Fruit fly (Drosophila melanogaster) whole organism, embryonic: ENCODE data around the gene Spn27A.
A peak's percentile ranks its signal among the peaks of the same experiment; 100 is the strongest.

Experiments
- Atf3 ChIP-seq: fragments of 200-800 bp; sonication (Bioruptor generic); optimal IDR thresholded peaks from 3 replicates; lab custom pipeline; 2016; ENCODE audit warnings: missing biosample characterization, missing genetic modification characterization
- Blimp-1 ChIP-seq: fragments of 200-800 bp; sonication (Bioruptor generic); optimal IDR thresholded peaks from 3 replicates; lab custom pipeline; 2018; ENCODE audit warnings: missing biosample characterization, missing genetic modification characterization, mild to moderate bottlenecking, moderate library complexity, missing genetic modification reagents
- CG10543 ChIP-seq: fragments of 200-800 bp; sonication (Bioruptor generic); optimal IDR thresholded peaks from 3 replicates; lab custom pipeline; 2017; ENCODE audit warnings: missing biosample characterization, mild to moderate bottlenecking, missing genetic modification characterization, moderate library complexity
- CG11093 ChIP-seq: fragments of 200-800 bp; sonication (Bioruptor generic); IDR thresholded peaks from 3 replicates; pipeline ENCODE4 v1.3.6; 2022; ENCODE audit warnings: missing biosample characterization, missing genetic modification characterization
- CG12155 ChIP-seq: fragments of 200-800 bp; sonication (Bioruptor generic); optimal IDR thresholded peaks from 3 replicates; lab custom pipeline; 2016; ENCODE audit warnings: missing biosample characterization, missing genetic modification characterization
- CG12391 ChIP-seq: fragments of 200-800 bp; sonication (Bioruptor generic); optimal IDR thresholded peaks from 3 replicates; lab custom pipeline; 2018; ENCODE audit warnings: missing biosample characterization, mild to moderate bottlenecking, missing genetic modification characterization, moderate library complexity
- CG17385 ChIP-seq: fragments of 200-800 bp; sonication (Bioruptor generic); optimal IDR thresholded peaks from 3 replicates; lab custom pipeline; 2018; ENCODE audit warnings: missing biosample characterization, mild to moderate bottlenecking, missing genetic modification characterization
- CG2129 ChIP-seq: fragments of 200-800 bp; sonication (Bioruptor generic); IDR thresholded peaks from 2 replicates; pipeline ENCODE4 v1.3.6; 2022; ENCODE audit warnings: missing biosample characterization, missing genetic modification characterization; ENCODE audit not compliant: partially characterized antibody
- CG2199 ChIP-seq: fragments of 200-800 bp; sonication (Bioruptor generic); IDR thresholded peaks from 3 replicates; pipeline ENCODE4 v1.3.6; 2022; ENCODE audit warnings: missing biosample characterization, missing genetic modification characterization
- CG30431 ChIP-seq: fragments of 200-800 bp; sonication (Bioruptor generic); optimal IDR thresholded peaks from 2 replicates; lab custom pipeline; 2017; ENCODE audit warnings: missing biosample characterization, missing genetic modification characterization
- CG3163 ChIP-seq: fragments of 200-800 bp; sonication (Bioruptor generic); optimal IDR thresholded peaks from 3 replicates; lab custom pipeline; 2016; ENCODE audit warnings: missing biosample characterization, missing genetic modification characterization
- CG32532 ChIP-seq: fragments of 200-800 bp; sonication (Bioruptor generic); IDR thresholded peaks from 2 replicates; pipeline ENCODE4 v1.3.6; 2022; ENCODE audit warnings: missing biosample characterization, missing genetic modification characterization
- CG34422 ChIP-seq: fragments of 200-800 bp; sonication (Bioruptor generic); IDR thresholded peaks from 3 replicates; pipeline ENCODE4 v1.3.6; 2022; ENCODE audit warnings: missing biosample characterization, missing genetic modification characterization
- CG43689 ChIP-seq: fragments of 200-800 bp; sonication (Bioruptor generic); IDR thresholded peaks from 2 replicates; pipeline ENCODE4 v1.3.6; 2022; ENCODE audit warnings: missing biosample characterization, missing genetic modification characterization
- CG4424 ChIP-seq: fragments of 200-800 bp; sonication (Bioruptor generic); optimal IDR thresholded peaks from 3 replicates; lab custom pipeline; 2016; ENCODE audit warnings: missing biosample characterization, missing genetic modification characterization
- CG4854 ChIP-seq: fragments of 200-800 bp; sonication (Bioruptor generic); optimal IDR thresholded peaks from 2 replicates; lab custom pipeline; 2016; ENCODE audit warnings: missing biosample characterization, missing genetic modification characterization, inconsistent platforms
- CG6813 ChIP-seq: fragments of 200-800 bp; sonication (Bioruptor generic); optimal IDR thresholded peaks from 2 replicates; lab custom pipeline; 2017; ENCODE audit warnings: missing biosample characterization, missing genetic modification characterization, mild to moderate bottlenecking, moderate library complexity, missing genetic modification reagents
- CG7987 ChIP-seq: fragments of 200-800 bp; sonication (Bioruptor generic); optimal IDR thresholded peaks from 2 replicates; lab custom pipeline; 2018; ENCODE audit warnings: missing biosample characterization, mild to moderate bottlenecking, missing genetic modification characterization, moderate library complexity
- Chrac-16 ChIP-seq: fragments of 200-800 bp; sonication (Bioruptor generic); optimal IDR thresholded peaks from 3 replicates; lab custom pipeline; 2016; ENCODE audit warnings: missing biosample characterization, missing genetic modification characterization
- Lim3 ChIP-seq: fragments of 200-800 bp; sonication (Bioruptor generic); IDR thresholded peaks from 2 replicates; pipeline ENCODE4 v1.3.6; 2022; ENCODE audit warnings: missing biosample characterization, missing genetic modification characterization
- MTF-1 ChIP-seq: fragments of 200-800 bp; sonication (Bioruptor generic); optimal IDR thresholded peaks from 2 replicates; lab custom pipeline; 2018; ENCODE audit warnings: missing biosample characterization, mild to moderate bottlenecking, missing genetic modification characterization, borderline replicate concordance
- Pdp1 ChIP-seq, 2 experiments: fragments of 200-800 bp; sonication (Bioruptor generic); optimal IDR thresholded peaks; 3 replicates each; lab custom pipeline; 2016; ENCODE audit warnings: missing biosample characterization in 2 of 2, missing genetic modification characterization in 2 of 2, mild to moderate bottlenecking in 1 of 2, moderate library complexity in 1 of 2
- Rfx ChIP-seq: fragments of 200-800 bp; sonication (Bioruptor generic); IDR thresholded peaks from 2 replicates; pipeline ENCODE4 v1.3.6; 2022; ENCODE audit warnings: missing biosample characterization, missing genetic modification characterization
- Sry-β ChIP-seq: fragments of 200-800 bp; sonication (Bioruptor generic); optimal IDR thresholded peaks from 2 replicates; lab custom pipeline; 2018; ENCODE audit warnings: missing biosample characterization, mild to moderate bottlenecking, missing genetic modification characterization, moderate library complexity
- Trl ChIP-seq, 3 experiments: fragments of >200 bp in 2 of 3; fragments of 200-800 bp in 1 of 3; sonication (Bioruptor generic) in 1 of 3; optimal IDR thresholded peaks; 2 replicates in 1 of 3; 3 replicates in 2 of 3; lab custom pipeline; 2016 to 2017; ENCODE audit warnings: missing biosample characterization in 1 of 3, missing genetic modification characterization in 1 of 3
- al ChIP-seq: fragments of 200-800 bp; sonication (Bioruptor generic); IDR thresholded peaks from 2 replicates; pipeline ENCODE4 v1.3.6; 2022; ENCODE audit warnings: missing biosample characterization, missing genetic modification characterization
- cas ChIP-seq: fragments of 200-800 bp; sonication (Bioruptor generic); IDR thresholded peaks from 2 replicates; pipeline ENCODE4 v1.3.6; 2022; ENCODE audit warnings: missing biosample characterization, missing genetic modification characterization
- cg ChIP-seq: fragments of 200-800 bp; sonication (Bioruptor generic); optimal IDR thresholded peaks from 3 replicates; lab custom pipeline; 2019; ENCODE audit warnings: missing biosample characterization, mild to moderate bottlenecking, missing genetic modification characterization, moderate library complexity
- chinmo ChIP-seq: fragments of 200-800 bp; sonication (Bioruptor generic); IDR thresholded peaks from 4 replicates; pipeline ENCODE4 v1.3.6; 2022; ENCODE audit warnings: missing biosample characterization, missing genetic modification characterization; ENCODE audit not compliant: partially characterized antibody
- esg ChIP-seq: fragments of 200-800 bp; sonication (Bioruptor generic); conservative IDR thresholded peaks from 2 replicates; pipeline ENCODE4 v1.3.6; 2022; ENCODE audit warnings: missing biosample characterization, missing genetic modification characterization
- exex ChIP-seq: fragments of 200-800 bp; sonication (Bioruptor generic); optimal IDR thresholded peaks from 4 replicates; lab custom pipeline; 2018; ENCODE audit warnings: missing biosample characterization, mild to moderate bottlenecking, missing genetic modification characterization, moderate library complexity
- eyg ChIP-seq: fragments of 200-800 bp; sonication (Bioruptor generic); optimal IDR thresholded peaks from 3 replicates; lab custom pipeline; 2016; ENCODE audit warnings: missing biosample characterization, missing genetic modification characterization
- ftz-f1 ChIP-seq: fragments of 200-800 bp; sonication (Bioruptor generic); optimal IDR thresholded peaks from 2 replicates; lab custom pipeline; 2016; ENCODE audit warnings: missing biosample characterization, missing genetic modification characterization
- gt ChIP-seq: fragments of 200-800 bp; sonication (Bioruptor generic); IDR thresholded peaks from 2 replicates; pipeline ENCODE4 v1.3.6; 2022; ENCODE audit warnings: missing biosample characterization, missing genetic modification characterization
- jing ChIP-seq: fragments of 200-800 bp; sonication (Bioruptor generic); optimal IDR thresholded peaks from 2 replicates; lab custom pipeline; 2018; ENCODE audit warnings: missing biosample characterization, mild to moderate bottlenecking, missing genetic modification characterization
- jumu ChIP-seq: fragments of 200-800 bp; sonication (Bioruptor generic); optimal IDR thresholded peaks from 3 replicates; lab custom pipeline; 2016; ENCODE audit warnings: missing biosample characterization, missing genetic modification characterization
- kni ChIP-seq: fragments of 200-800 bp; sonication (Bioruptor generic); optimal IDR thresholded peaks from 3 replicates; lab custom pipeline; 2017; ENCODE audit warnings: mild to moderate bottlenecking, missing biosample characterization, missing genetic modification reagents, missing genetic modification characterization
- mam ChIP-seq: fragments of 200-800 bp; sonication (Bioruptor generic); optimal IDR thresholded peaks from 3 replicates; lab custom pipeline; 2016; ENCODE audit warnings: missing biosample characterization, missing genetic modification characterization
- mirr ChIP-seq: fragments of 200-800 bp; sonication (Bioruptor generic); optimal IDR thresholded peaks from 3 replicates; lab custom pipeline; 2018; ENCODE audit warnings: missing biosample characterization, mild to moderate bottlenecking, missing genetic modification characterization
- mld ChIP-seq: fragments of 200-800 bp; sonication (Bioruptor generic); IDR thresholded peaks from 3 replicates; pipeline ENCODE4 v1.3.6; 2022; ENCODE audit warnings: missing biosample characterization, missing genetic modification characterization; ENCODE audit not compliant: partially characterized antibody
- psq ChIP-seq: fragments of 200-800 bp; sonication (Bioruptor generic); optimal IDR thresholded peaks from 2 replicates; lab custom pipeline; 2017; ENCODE audit warnings: missing biosample characterization, missing genetic modification characterization
- row ChIP-seq: fragments of 200-800 bp; sonication (Bioruptor generic); IDR thresholded peaks from 3 replicates; pipeline ENCODE4 v1.3.6; 2022; ENCODE audit warnings: missing biosample characterization, missing genetic modification characterization
- salm ChIP-seq: fragments of 200-800 bp; sonication (Bioruptor generic); optimal IDR thresholded peaks from 2 replicates; lab custom pipeline; 2018; ENCODE audit warnings: missing biosample characterization, mild to moderate bottlenecking, missing genetic modification characterization
- sens-2 ChIP-seq: fragments of 200-800 bp; sonication (Bioruptor generic); IDR thresholded peaks from 2 replicates; pipeline ENCODE4 v1.3.6; 2022; ENCODE audit warnings: missing biosample characterization, missing genetic modification characterization
- so ChIP-seq: fragments of 200-800 bp; sonication (Bioruptor generic); IDR thresholded peaks from 3 replicates; pipeline ENCODE4 v1.3.6; 2022; ENCODE audit warnings: missing biosample characterization, missing genetic modification characterization
- sug ChIP-seq: fragments of 200-800 bp; optimal IDR thresholded peaks from 2 replicates; lab custom pipeline; 2019; ENCODE audit warnings: missing biosample characterization, mild to moderate bottlenecking, missing genetic modification characterization, moderate library complexity
- toy ChIP-seq: fragments of 200-800 bp; sonication (Bioruptor generic); IDR thresholded peaks from 2 replicates; pipeline ENCODE4 v1.3.6; 2022; ENCODE audit warnings: missing biosample characterization, missing genetic modification characterization
- unc-4 ChIP-seq: fragments of 200-800 bp; sonication (Bioruptor generic); IDR thresholded peaks from 2 replicates; pipeline ENCODE4 v1.3.6; 2022; ENCODE audit warnings: missing biosample characterization, missing genetic modification characterization; ENCODE audit not compliant: partially characterized antibody
- vvl ChIP-seq: fragments of 200-800 bp; sonication (Bioruptor generic); IDR thresholded peaks from 2 replicates; pipeline ENCODE4 v1.3.6; 2022; ENCODE audit warnings: missing biosample characterization, missing genetic modification characterization
- zfh1 ChIP-seq: fragments of 200-800 bp; sonication (Bioruptor generic); IDR thresholded peaks from 3 replicates; pipeline ENCODE4 v1.3.6; 2022; ENCODE audit warnings: missing biosample characterization, missing genetic modification characterization

Spn27A gene

dm6 chr2L:6644421-6645059 lies 28.6 kb downstream of the Spn27A start (continued):
- TF ChIP-seq jumu (GFP tag; lab: Kevin White, UChicago): no peak
- TF ChIP-seq CG12391 (tag; lab: Kevin White, UChicago): no peak
- no peak for TF ChIP-seq esg (GFP tag; lab: Robert Waterston, UW)
- peak; percentile 7 for TF ChIP-seq ftz-f1 (GFP tag; lab: Kevin White, UChicago)
- TF ChIP-seq CG17385 (GFP tag; lab: Kevin White, UChicago): no peak
- TF ChIP-seq sens-2 (GFP tag; lab: Robert Waterston, UW): no peak
- TF ChIP-seq psq (GFP tag; lab: Kevin White, UChicago): peak; percentile 97
- TF ChIP-seq mam (GFP tag; lab: Kevin White, UChicago): no peak
- TF ChIP-seq cas (GFP tag; lab: Robert Waterston, UW): no peak
- no peak for TF ChIP-seq CG2199 (GFP tag; lab: Robert Waterston, UW)
- no peak for TF ChIP-seq CG4424
- no peak for TF ChIP-seq Chrac-16
- no peak for TF ChIP-seq toy (GFP tag; lab: Robert Waterston, UW)
- no peak for TF ChIP-seq MTF-1
- peak in 1 of 2 experiments; percentile 1 for TF ChIP-seq Trl (optimal IDR thresholded peaks at IDR 0.05; lab: Kevin White, UChicago)
- TF ChIP-seq Trl (GFP tag; optimal IDR thresholded peaks at IDR 0.05; lab: Kevin White, UChicago): no peak
- no peak for TF ChIP-seq CG43689 (GFP tag; lab: Robert Waterston, UW)
- TF ChIP-seq CG32532 (GFP tag; lab: Robert Waterston, UW): no peak; the same call in 1 of the 2 replicates
- TF ChIP-seq chinmo (GFP tag; lab: Robert Waterston, UW): peak; percentile 96; the same call in 3 of the 4 replicates
- TF ChIP-seq CG7987 (GFP tag; lab: Kevin White, UChicago): no peak
- TF ChIP-seq vvl: peak; percentile 60; the same call in 1 of the 2 replicates
- no peak for TF ChIP-seq Blimp-1
- TF ChIP-seq so (GFP tag; lab: Robert Waterston, UW): no peak
- no peak for TF ChIP-seq gt (GFP tag; lab: Robert Waterston, UW)
- no peak for TF ChIP-seq CG2129
- TF ChIP-seq CG4854 (GFP tag; lab: Kevin White, UChicago): no peak
- peak; percentile 5 for TF ChIP-seq kni (GFP tag; lab: Kevin White, UChicago)
- TF ChIP-seq unc-4 (GFP tag; lab: Robert Waterston, UW): no peak
- no peak for TF ChIP-seq CG3163 (GFP tag; lab: Kevin White, UChicago)
- peak; percentile 8 for TF ChIP-seq mirr
- TF ChIP-seq CG30431: no peak
- TF ChIP-seq mld (GFP tag; lab: Robert Waterston, UW): no peak
- TF ChIP-seq sug (tag; lab: Kevin White, UChicago): peak; percentile 37
- no peak for TF ChIP-seq row (GFP tag; lab: Robert Waterston, UW)
- no peak for TF ChIP-seq al (GFP tag; lab: Robert Waterston, UW)
- TF ChIP-seq exex (tag; lab: Kevin White, UChicago): peak; percentile 13
- no peak for TF ChIP-seq jing (GFP tag; lab: Kevin White, UChicago)
- no peak for TF ChIP-seq CG6813 (GFP tag; lab: Kevin White, UChicago)
- peak in 1 of 2 experiments; percentile 88 for TF ChIP-seq Pdp1 (GFP tag; optimal IDR thresholded peaks at IDR 0.05; lab: Kevin White, UChicago)
- TF ChIP-seq Lim3 (GFP tag; lab: Robert Waterston, UW): no peak
- peak; percentile 25 for TF ChIP-seq CG10543 (GFP tag; lab: Kevin White, UChicago)
- peak; percentile 42 for TF ChIP-seq cg
- no peak for TF ChIP-seq CG34422 (GFP tag; lab: Robert Waterston, UW)
- TF ChIP-seq zfh1 (GFP tag; lab: Robert Waterston, UW): no peak
- TF ChIP-seq Rfx (GFP tag; lab: Robert Waterston, UW): no peak; the same call in 1 of the 2 replicates
- TF ChIP-seq Sry-β (GFP tag; lab: Kevin White, UChicago): no peak
- peak; percentile 52 for TF ChIP-seq CG12155 (GFP tag; lab: Kevin White, UChicago)
- no peak for TF ChIP-seq salm (tag; lab: Kevin White, UChicago)
- TF ChIP-seq Atf3 (GFP tag; lab: Kevin White, UChicago): peak; percentile 37
- TF ChIP-seq CG11093 (GFP tag; lab: Robert Waterston, UW): no peak
- no peak for TF ChIP-seq eyg (GFP tag; lab: Kevin White, UChicago)
